Fruit fly (Drosophila melanogaster) whole organism, adult: ENCODE results near the gene foxo.

Source experiments
- CG11617 ChIP-seq: fragments of 200-800 bp; sonication (Bioruptor generic); optimal IDR thresholded peaks from 2 replicates; lab custom pipeline; 2017; ENCODE audit warnings: mild to moderate bottlenecking, missing biosample characterization, missing genetic modification reagents, missing genetic modification characterization
- CG12768 ChIP-seq: fragments of 200-800 bp; sonication (Bioruptor generic); optimal IDR thresholded peaks from 2 replicates; lab custom pipeline; 2017; ENCODE audit warnings: missing biosample characterization, missing genetic modification characterization, mild to moderate bottlenecking, moderate library complexity, missing genetic modification reagents
- CG14711 ChIP-seq: fragments of 200-800 bp; sonication (Bioruptor generic); optimal IDR thresholded peaks from 2 replicates; lab custom pipeline; 2018; ENCODE audit warnings: missing biosample characterization, mild to moderate bottlenecking, missing genetic modification characterization, moderate library complexity
- CG5204 ChIP-seq: fragments of 200-800 bp; sonication (Bioruptor generic); optimal IDR thresholded peaks from 2 replicates; lab custom pipeline; 2016; ENCODE audit warnings: missing biosample characterization, missing genetic modification characterization
- CG7045 ChIP-seq: fragments of 200-800 bp; sonication (Bioruptor generic); optimal IDR thresholded peaks from 2 replicates; lab custom pipeline; 2017; ENCODE audit warnings: missing biosample characterization, mild to moderate bottlenecking, missing genetic modification characterization
- CG7101 ChIP-seq: fragments of 200-800 bp; sonication (Bioruptor generic); optimal IDR thresholded peaks from 2 replicates; lab custom pipeline; 2018; ENCODE audit warnings: missing biosample characterization, mild to moderate bottlenecking, missing genetic modification characterization, moderate library complexity
- Clk ChIP-seq: fragments of 200-800 bp; sonication (Bioruptor generic); optimal IDR thresholded peaks from 2 replicates; lab custom pipeline; 2017; ENCODE audit warnings: missing biosample characterization, missing genetic modification characterization
- Crg-1 ChIP-seq: fragments of 200-800 bp; sonication (Bioruptor generic); optimal IDR thresholded peaks from 2 replicates; lab custom pipeline; 2016; ENCODE audit warnings: missing biosample characterization, missing genetic modification characterization
- Hr96 ChIP-seq: fragments of 200-800 bp; sonication (Bioruptor generic); optimal IDR thresholded peaks from 2 replicates; lab custom pipeline; 2016; ENCODE audit warnings: missing biosample characterization, missing genetic modification characterization
- Mnt ChIP-seq: fragments of 200-800 bp; sonication (Bioruptor generic); optimal IDR thresholded peaks from 2 replicates; lab custom pipeline; 2016; ENCODE audit warnings: missing biosample characterization, mild to moderate bottlenecking, missing genetic modification characterization
- bab1 ChIP-seq: fragments of 200-800 bp; sonication (Bioruptor generic); optimal IDR thresholded peaks from 3 replicates; lab custom pipeline; 2019; ENCODE audit warnings: missing biosample characterization, mild to moderate bottlenecking, missing genetic modification characterization, moderate library complexity
- cnc ChIP-seq, 2 experiments: fragments of >200 bp; optimal IDR thresholded peaks; 2 replicates each; lab custom pipeline; 2017
- ovo ChIP-seq: fragments of 200-800 bp; sonication (Bioruptor generic); optimal IDR thresholded peaks from 2 replicates; lab custom pipeline; 2016; ENCODE audit warnings: missing biosample characterization, missing genetic modification characterization
- pad ChIP-seq: fragments of 200-800 bp; sonication (Bioruptor generic); optimal IDR thresholded peaks from 3 replicates; lab custom pipeline; 2017; ENCODE audit warnings: missing biosample characterization, missing genetic modification characterization, mild to moderate bottlenecking, moderate library complexity, missing genetic modification reagents

DNA sequence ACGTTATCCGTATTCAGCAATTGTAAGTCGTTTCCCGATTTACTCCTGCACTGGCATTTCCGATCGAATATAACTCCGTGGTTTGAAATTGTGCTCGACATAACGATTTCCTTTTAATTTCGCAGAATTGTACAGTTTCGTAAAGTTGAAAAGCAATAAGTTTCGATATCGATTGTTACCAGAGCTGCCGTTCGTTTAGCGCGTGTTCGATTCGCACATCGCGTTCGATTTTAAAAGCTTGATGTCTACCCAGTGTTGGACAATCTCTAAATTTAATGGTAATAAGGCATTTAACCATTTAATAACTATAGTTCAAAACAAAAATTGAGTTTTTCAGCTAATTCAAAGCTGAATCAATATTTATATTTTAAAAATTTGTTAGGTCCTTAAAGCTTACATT is 55.3 kb downstream of the foxo start, which contains the start of gene CG14357:
- TF ChIP-seq pad (GFP tag; lab: Kevin White, UChicago) (no peak), Clk (GFP tag; lab: Kevin White, UChicago) (no peak), Hr96 (GFP tag; lab: Kevin White, UChicago) (no peak), CG7045 (GFP tag; lab: Kevin White, UChicago) (no peak), Crg-1 (no peak), Mnt (GFP tag; lab: Kevin White, UChicago) (no peak), cnc (optimal IDR thresholded peaks at IDR 0.05; lab: Kevin White, UChicago) (no peak), CG7101 (tag; lab: Kevin White, UChicago) (no peak), ovo (GFP tag; lab: Kevin White, UChicago) (no peak), bab1 (no peak), CG11617 (GFP tag; lab: Kevin White, UChicago) (no peak), CG5204 (GFP tag; lab: Kevin White, UChicago) (no peak), CG14711 (tag; lab: Kevin White, UChicago) (no peak), CG12768 (no peak)
